Fruit fly (Drosophila melanogaster) whole organism, adult: ENCODE measurements around the gene CG10669.

Source experiments
- CG5204 ChIP-seq: fragments of 200-800 bp; sonication (Bioruptor generic); optimal IDR thresholded peaks from 2 replicates; lab custom pipeline; 2016; ENCODE audit warnings: missing biosample characterization, missing genetic modification characterization
- Clk ChIP-seq: fragments of 200-800 bp; sonication (Bioruptor generic); optimal IDR thresholded peaks from 2 replicates; lab custom pipeline; 2017; ENCODE audit warnings: missing biosample characterization, missing genetic modification characterization
- Crg-1 ChIP-seq: fragments of 200-800 bp; sonication (Bioruptor generic); optimal IDR thresholded peaks from 2 replicates; lab custom pipeline; 2016; ENCODE audit warnings: missing biosample characterization, missing genetic modification characterization
- Hr96 ChIP-seq: fragments of 200-800 bp; sonication (Bioruptor generic); optimal IDR thresholded peaks from 2 replicates; lab custom pipeline; 2016; ENCODE audit warnings: missing biosample characterization, missing genetic modification characterization
- Mnt ChIP-seq: fragments of 200-800 bp; sonication (Bioruptor generic); optimal IDR thresholded peaks from 2 replicates; lab custom pipeline; 2016; ENCODE audit warnings: missing biosample characterization, mild to moderate bottlenecking, missing genetic modification characterization
- cnc ChIP-seq, 2 experiments: fragments of >200 bp; optimal IDR thresholded peaks; 2 replicates each; lab custom pipeline; 2017
- kay ChIP-seq: fragments of 200-800 bp; sonication (Bioruptor generic); peaks from one replicate; lab custom pipeline; 2016; ENCODE audit warnings: missing biosample characterization, missing genetic modification characterization, borderline replicate concordance
- tj ChIP-seq: fragments of 200-800 bp; sonication (Bioruptor generic); optimal IDR thresholded peaks from 3 replicates; lab custom pipeline; 2017; ENCODE audit warnings: missing biosample characterization, mild to moderate bottlenecking, missing genetic modification characterization, moderate library complexity

DNA sequence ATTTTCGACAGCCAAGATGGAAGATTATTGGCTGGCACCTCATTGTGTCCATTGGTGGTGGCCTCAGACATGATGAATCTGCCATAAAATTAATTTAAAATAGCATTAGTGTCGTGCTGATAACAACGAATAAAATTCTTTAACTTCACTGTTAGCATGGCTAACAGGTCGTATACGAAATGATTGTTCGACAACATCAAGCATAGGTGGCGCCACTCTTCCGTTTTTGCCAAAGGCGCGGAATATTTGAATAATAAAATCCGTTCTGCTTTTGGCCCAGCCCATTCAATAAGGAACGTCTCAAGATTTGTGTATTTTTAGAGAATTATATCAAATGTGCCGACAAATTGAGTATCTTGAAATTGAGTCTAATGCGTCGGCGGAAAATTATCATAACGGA, 22.5 kb downstream of the CG10669 start:
- TF ChIP-seq CG5204 (GFP tag; lab: Kevin White, UChicago) = no peak
- no peak for TF ChIP-seq cnc (optimal IDR thresholded peaks at IDR 0.05; lab: Kevin White, UChicago)
- TF ChIP-seq Mnt (GFP tag; lab: Kevin White, UChicago) = no peak
- TF ChIP-seq Crg-1 (GFP tag; lab: Kevin White, UChicago) = no peak
- TF ChIP-seq kay (GFP tag; lab: Kevin White, UChicago) = no peak
- no peak for TF ChIP-seq Clk (GFP tag; lab: Kevin White, UChicago)
- no peak for TF ChIP-seq tj (GFP tag; lab: Kevin White, UChicago)
- TF ChIP-seq Hr96 (GFP tag; lab: Kevin White, UChicago) = no peak
